Worm (Caenorhabditis elegans) whole organism, L4 larva: ENCODE measurements around the gene C18A11.3.

Source experiments
- F10B5.3 ChIP-seq: sonication (generic microtip); optimal IDR thresholded peaks from 2 replicates; lab custom pipeline; 2016; ENCODE audit warnings: mild to moderate bottlenecking, missing genetic modification characterization, missing compliant biosample characterization
- ZK546.5 ChIP-seq, 2 experiments: sonication (generic microtip); optimal IDR thresholded peaks; 2 replicates each; lab custom pipeline; 2017; ENCODE audit warnings: missing biosample characterization in 2 of 2, missing genetic modification characterization in 2 of 2
- ceh-62 ChIP-seq: sonication (generic microtip); optimal IDR thresholded peaks from 2 replicates; lab custom pipeline; 2017; ENCODE audit warnings: missing biosample characterization, missing genetic modification characterization
- dmd-6 ChIP-seq: fragments of 200-800 bp; sonication (Bioruptor generic); IDR thresholded peaks from 2 replicates; pipeline ENCODE4 v1.3.6; 2022; ENCODE audit warnings: missing genetic modification reagents, missing genetic modification characterization, missing compliant biosample characterization
- egl-27 ChIP-seq: sonication (generic microtip); optimal IDR thresholded peaks from 3 replicates; lab custom pipeline; 2017; ENCODE audit warnings: missing biosample characterization, missing genetic modification reagents, missing genetic modification characterization
- fkh-10 ChIP-seq: fragments of 150-350 bp; optimal IDR thresholded peaks from 2 replicates; lab custom pipeline; 2014; ENCODE audit warnings: missing biosample characterization, missing genetic modification reagents, missing genetic modification characterization
- hif-1 ChIP-seq, 2 experiments: sonication (generic microtip); optimal IDR thresholded peaks; 2 replicates each; lab custom pipeline; 2016 to 2017; ENCODE audit warnings: missing compliant biosample characterization in 2 of 2, missing genetic modification characterization in 2 of 2, missing genetic modification reagents in 2 of 2, missing genotype in 2 of 2, mild to moderate bottlenecking in 1 of 2
- lin-29 ChIP-seq: fragments of 200-800 bp; sonication (Bioruptor generic); IDR thresholded peaks from 2 replicates; pipeline ENCODE4 v1.3.6; 2022; ENCODE audit warnings: missing genetic modification reagents, missing genetic modification characterization, missing compliant biosample characterization
- nhr-237 ChIP-seq: sonication (generic microtip); optimal IDR thresholded peaks from 2 replicates; lab custom pipeline; 2017; ENCODE audit warnings: missing biosample characterization, missing genetic modification characterization
- pha-4 ChIP-seq, 2 experiments: fragments of 150-350 bp in 1 of 2; fragments of 200-800 bp in 1 of 2; sonication (Bioruptor generic) in 1 of 2; IDR thresholded peaks in 1 of 2; optimal IDR thresholded peaks in 1 of 2; 2 replicates each; pipeline versions ENCODE4 v1.3.6 to Lab custom; 2014 to 2022; ENCODE audit warnings: missing genetic modification characterization in 2 of 2, missing genetic modification reagents in 2 of 2, missing biosample characterization in 1 of 2, missing compliant biosample characterization in 1 of 2
- skn-1 ChIP-seq: fragments of 150-350 bp; optimal IDR thresholded peaks from 2 replicates; lab custom pipeline; 2014; ENCODE audit warnings: missing biosample characterization, missing genetic modification characterization
- snpc-4 ChIP-seq: fragments of 150-350 bp; optimal IDR thresholded peaks from 2 replicates; lab custom pipeline; 2014; ENCODE audit warnings: missing biosample characterization, missing genetic modification characterization
- ztf-11 ChIP-seq: fragments of 150-350 bp; optimal IDR thresholded peaks from 2 replicates; lab custom pipeline; 2014; ENCODE audit warnings: missing biosample characterization, missing genetic modification characterization

DNA sequence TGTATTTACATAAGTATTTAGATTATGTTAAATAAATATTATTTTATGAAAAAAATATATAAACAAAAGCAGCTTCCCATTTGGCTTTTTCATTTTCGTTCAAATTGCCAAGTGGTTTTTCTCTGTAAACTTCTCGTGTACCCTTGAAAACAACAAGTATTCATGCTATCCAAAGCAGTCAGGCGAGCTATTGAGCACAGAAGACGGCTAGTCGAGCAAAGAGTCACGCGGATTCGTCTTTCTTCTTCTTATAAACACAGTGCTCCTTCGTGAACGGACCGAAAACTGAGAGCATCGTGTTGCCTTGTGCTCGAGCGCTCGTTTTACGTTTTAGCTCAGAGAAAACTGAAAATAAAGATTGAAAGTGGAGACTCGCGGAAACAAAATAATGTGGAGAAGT, 45.0 kb upstream of the C18A11.3 start:
- no peak for TF ChIP-seq snpc-4 (tag; lab: Kevin White, UChicago)
- TF ChIP-seq ztf-11 (tag; lab: Kevin White, UChicago) = no peak
- no peak for TF ChIP-seq ceh-62 (tag; lab: Kevin White, UChicago)
- TF ChIP-seq pha-4 (GFP tag; IDR thresholded peaks at IDR 0.05; lab: Robert Waterston, UW) = no peak
- TF ChIP-seq pha-4 (tag; optimal IDR thresholded peaks at IDR 0.05; lab: Kevin White, UChicago) = no peak
- no peak for TF ChIP-seq nhr-237 (tag; lab: Kevin White, UChicago)
- no peak for TF ChIP-seq hif-1 (tag; optimal IDR thresholded peaks at IDR 0.05; lab: Kevin White, UChicago)
- no peak for TF ChIP-seq skn-1 (tag; lab: Kevin White, UChicago)
- TF ChIP-seq ZK546.5 (tag; optimal IDR thresholded peaks at IDR 0.05; lab: Kevin White, UChicago) = no peak
- no peak for TF ChIP-seq fkh-10 (GFP tag; lab: Kevin White, UChicago)
- no peak for TF ChIP-seq lin-29 (GFP tag; lab: Robert Waterston, UW)
- TF ChIP-seq egl-27 = no peak
- TF ChIP-seq F10B5.3 (tag; lab: Kevin White, UChicago) = no peak
- no peak for TF ChIP-seq dmd-6
